Fruit fly (Drosophila melanogaster) whole organism, prepupa: Measurements from ENCODE around the gene CG43658.

ENCODE experiments used
- CG10631 ChIP-seq: fragments of 200-800 bp; sonication (Bioruptor generic); optimal IDR thresholded peaks from 2 replicates; lab custom pipeline; 2016; ENCODE audit warnings: missing biosample characterization, missing genetic modification characterization
- CG11762 ChIP-seq: fragments of 200-800 bp; sonication (Bioruptor generic); optimal IDR thresholded peaks from 3 replicates; lab custom pipeline; 2016; ENCODE audit warnings: missing biosample characterization, missing genetic modification characterization; ENCODE audit not compliant: insufficient read depth
- CG11902 ChIP-seq: fragments of 200-800 bp; sonication (Bioruptor generic); optimal IDR thresholded peaks from 3 replicates; lab custom pipeline; 2016; ENCODE audit warnings: missing biosample characterization, missing genetic modification characterization
- CG15336 ChIP-seq: fragments of 200-800 bp; sonication (Bioruptor generic); IDR thresholded peaks from 2 replicates; pipeline ENCODE4 v1.3.6; 2022; ENCODE audit warnings: missing biosample characterization, missing genetic modification characterization
- CG16779 ChIP-seq: fragments of 200-800 bp; sonication (Bioruptor generic); optimal IDR thresholded peaks from 3 replicates; lab custom pipeline; 2017; ENCODE audit warnings: missing biosample characterization, mild to moderate bottlenecking, missing genetic modification characterization
- CG3032 ChIP-seq: fragments of 200-800 bp; optimal IDR thresholded peaks from 2 replicates; lab custom pipeline; 2019; ENCODE audit warnings: missing biosample characterization, mild to moderate bottlenecking, missing genetic modification characterization, moderate library complexity
- CG32006 ChIP-seq: fragments of 200-800 bp; sonication (Bioruptor generic); optimal IDR thresholded peaks from 3 replicates; lab custom pipeline; 2017; ENCODE audit warnings: missing biosample characterization, mild to moderate bottlenecking, missing genetic modification characterization
- CG34406 ChIP-seq: fragments of 200-800 bp; sonication (Bioruptor generic); optimal IDR thresholded peaks from 3 replicates; lab custom pipeline; 2016; ENCODE audit warnings: missing biosample characterization, missing genetic modification characterization
- CG3919 ChIP-seq: fragments of 200-800 bp; sonication (Bioruptor generic); optimal IDR thresholded peaks from 3 replicates; lab custom pipeline; 2016; ENCODE audit warnings: missing biosample characterization, missing genetic modification characterization
- CG4318 ChIP-seq: fragments of 200-800 bp; sonication (Bioruptor generic); optimal IDR thresholded peaks from 3 replicates; lab custom pipeline; 2017; ENCODE audit warnings: missing biosample characterization, mild to moderate bottlenecking, missing genetic modification characterization
- CG6276 ChIP-seq: fragments of 200-800 bp; sonication (Bioruptor generic); optimal IDR thresholded peaks from 2 replicates; lab custom pipeline; 2017; ENCODE audit warnings: missing biosample characterization, mild to moderate bottlenecking, missing genetic modification characterization
- CG6792 ChIP-seq: fragments of 200-800 bp; sonication (Bioruptor generic); optimal IDR thresholded peaks from 3 replicates; lab custom pipeline; 2016; ENCODE audit warnings: missing biosample characterization, missing genetic modification characterization
- CG6808 ChIP-seq: fragments of 200-800 bp; sonication (Bioruptor generic); optimal IDR thresholded peaks from 3 replicates; lab custom pipeline; 2017; ENCODE audit warnings: missing biosample characterization, missing genetic modification characterization, mild to moderate bottlenecking, moderate library complexity, missing genetic modification reagents
- CG6854 ChIP-seq: fragments of 200-800 bp; sonication (Bioruptor generic); optimal IDR thresholded peaks from 2 replicates; lab custom pipeline; 2017; ENCODE audit warnings: missing biosample characterization, mild to moderate bottlenecking, missing genetic modification characterization
- CG8319 ChIP-seq: fragments of 200-800 bp; sonication (Bioruptor generic); optimal IDR thresholded peaks from 3 replicates; lab custom pipeline; 2016; ENCODE audit warnings: missing biosample characterization, missing genetic modification characterization
- CG8632 ChIP-seq: fragments of 200-800 bp; sonication (Bioruptor generic); optimal IDR thresholded peaks from 3 replicates; lab custom pipeline; 2016; ENCODE audit warnings: missing biosample characterization, missing genetic modification characterization
- Eip75B ChIP-seq: fragments of 200-800 bp; sonication (Bioruptor generic); optimal IDR thresholded peaks from 3 replicates; lab custom pipeline; 2016; ENCODE audit warnings: missing biosample characterization, missing genetic modification characterization
- Eip93F ChIP-seq: fragments of 200-800 bp; sonication (Bioruptor generic); optimal IDR thresholded peaks from 2 replicates; lab custom pipeline; 2016; ENCODE audit warnings: missing biosample characterization, mild to moderate bottlenecking, missing genetic modification characterization
- Ets21C ChIP-seq: fragments of 200-800 bp; sonication (Bioruptor generic); optimal IDR thresholded peaks from 3 replicates; lab custom pipeline; 2016; ENCODE audit warnings: missing biosample characterization, missing genetic modification characterization
- Ets96B ChIP-seq: fragments of 200-800 bp; optimal IDR thresholded peaks from 2 replicates; lab custom pipeline; 2019; ENCODE audit warnings: missing biosample characterization, mild to moderate bottlenecking, missing genetic modification characterization, moderate library complexity
- Gug ChIP-seq: fragments of 200-800 bp; sonication (Bioruptor generic); IDR thresholded peaks from 2 replicates; pipeline ENCODE4 v1.3.6; 2022; ENCODE audit warnings: missing biosample characterization, missing genetic modification characterization
- Hr38 ChIP-seq: sonication (Bioruptor generic); optimal IDR thresholded peaks from 2 replicates; lab custom pipeline; 2016; ENCODE audit warnings: missing biosample characterization, missing genetic modification characterization
- Hr39 ChIP-seq: fragments of 200-800 bp; sonication (Bioruptor generic); optimal IDR thresholded peaks from 2 replicates; lab custom pipeline; 2016; ENCODE audit warnings: missing biosample characterization, missing genetic modification characterization
- Hr4 ChIP-seq: fragments of 200-800 bp; sonication (Bioruptor generic); optimal IDR thresholded peaks from 3 replicates; lab custom pipeline; 2016; ENCODE audit warnings: missing biosample characterization, missing genetic modification characterization
- Lpt ChIP-seq: fragments of 200-800 bp; sonication (Bioruptor generic); optimal IDR thresholded peaks from 3 replicates; lab custom pipeline; 2016; ENCODE audit warnings: missing biosample characterization, missing genetic modification characterization
- OdsH ChIP-seq: fragments of 200-800 bp; sonication (Bioruptor generic); optimal IDR thresholded peaks from 3 replicates; lab custom pipeline; 2016; ENCODE audit warnings: missing biosample characterization, missing genetic modification characterization
- Sox102F ChIP-seq: fragments of 200-800 bp; sonication (Bioruptor generic); optimal IDR thresholded peaks from 2 replicates; lab custom pipeline; 2016; ENCODE audit warnings: missing biosample characterization, mild to moderate bottlenecking, missing genetic modification characterization
- Sox14 ChIP-seq: fragments of 200-800 bp; sonication (Bioruptor generic); optimal IDR thresholded peaks from 3 replicates; lab custom pipeline; 2016; ENCODE audit warnings: missing biosample characterization, missing genetic modification characterization
- Sox15 ChIP-seq: fragments of 200-800 bp; sonication (Bioruptor generic); optimal IDR thresholded peaks from 3 replicates; lab custom pipeline; 2016; ENCODE audit warnings: missing biosample characterization, missing genetic modification characterization
- achi ChIP-seq: fragments of 200-800 bp; sonication (Bioruptor generic); optimal IDR thresholded peaks from 3 replicates; lab custom pipeline; 2016; ENCODE audit warnings: missing biosample characterization, missing genetic modification characterization
- cyc ChIP-seq: fragments of 200-800 bp; sonication (Bioruptor generic); optimal IDR thresholded peaks from 3 replicates; lab custom pipeline; 2016; ENCODE audit warnings: missing biosample characterization, missing genetic modification characterization
- dac ChIP-seq: fragments of 200-800 bp; sonication (Bioruptor generic); optimal IDR thresholded peaks from 2 replicates; lab custom pipeline; 2017; ENCODE audit warnings: missing biosample characterization, mild to moderate bottlenecking, missing genetic modification characterization
- dsx ChIP-seq: fragments of 200-800 bp; optimal IDR thresholded peaks from 3 replicates; lab custom pipeline; 2019; ENCODE audit warnings: missing biosample characterization, mild to moderate bottlenecking, missing genetic modification characterization, moderate library complexity; ENCODE audit not compliant: poor library complexity, severe bottlenecking
- fd85E ChIP-seq: fragments of 200-800 bp; sonication (Bioruptor generic); optimal IDR thresholded peaks from 3 replicates; lab custom pipeline; 2016; ENCODE audit warnings: missing biosample characterization, missing genetic modification characterization
- fkh ChIP-seq: fragments of 200-800 bp; sonication (Bioruptor generic); optimal IDR thresholded peaks from 3 replicates; lab custom pipeline; 2017; ENCODE audit warnings: missing biosample characterization, mild to moderate bottlenecking, missing genetic modification characterization, moderate library complexity
- lz ChIP-seq: fragments of 200-800 bp; sonication (Bioruptor generic); optimal IDR thresholded peaks from 3 replicates; lab custom pipeline; 2016; ENCODE audit warnings: missing biosample characterization, missing genetic modification characterization
- net ChIP-seq: fragments of 200-800 bp; sonication (Bioruptor generic); optimal IDR thresholded peaks from 3 replicates; lab custom pipeline; 2016; ENCODE audit warnings: missing biosample characterization, missing genetic modification characterization
- pdm3 ChIP-seq: fragments of 200-800 bp; sonication (Bioruptor generic); optimal IDR thresholded peaks from 3 replicates; lab custom pipeline; 2016; ENCODE audit warnings: missing biosample characterization, missing genetic modification characterization
- ss ChIP-seq, 2 experiments: fragments of 200-800 bp; sonication (Bioruptor generic); optimal IDR thresholded peaks; 2 replicates in 1 of 2; 3 replicates in 1 of 2; lab custom pipeline; 2017 to 2018; ENCODE audit warnings: mild to moderate bottlenecking in 2 of 2, missing biosample characterization in 2 of 2, missing genetic modification characterization in 2 of 2, moderate library complexity in 1 of 2
- svp ChIP-seq: fragments of 200-800 bp; sonication (Bioruptor generic); peaks from one replicate; lab custom pipeline; 2016; ENCODE audit warnings: missing biosample characterization, missing genetic modification characterization
- topi ChIP-seq: fragments of 200-800 bp; sonication (Bioruptor generic); optimal IDR thresholded peaks from 3 replicates; lab custom pipeline; 2016; ENCODE audit warnings: missing biosample characterization, missing genetic modification characterization
- vri ChIP-seq: fragments of 200-800 bp; sonication (Bioruptor generic); optimal IDR thresholded peaks from 3 replicates; lab custom pipeline; 2016; ENCODE audit warnings: missing biosample characterization, mild to moderate bottlenecking, missing genetic modification characterization

CG43658 gene

dm6 chrX:17579782-17580451 lies 18.9 kb upstream of the CG43658 start, which contains the start of gene CG12991 (continued):
- peak; percentile 8 for TF ChIP-seq CG16779 (tag; lab: Kevin White, UChicago)
- peak; percentile 30 for TF ChIP-seq Hr4 (GFP tag; lab: Kevin White, UChicago)
- peak; percentile 10 for TF ChIP-seq dsx
- peak; percentile 40 for TF ChIP-seq Sox102F (GFP tag; lab: Kevin White, UChicago)
- TF ChIP-seq vri = peak; percentile 42
- TF ChIP-seq OdsH (GFP tag; lab: Kevin White, UChicago) = no peak

dm6 chrX:17578869-17579781 lies 18.1 kb upstream of the CG43658 start, which contains the start of gene Ankle2:
Gene Ankle2, minus strand, starts transcription at chrX:17579229.
- TF ChIP-seq CG15336 (GFP tag; lab: Robert Waterston, UW) (peak; percentile 17; the same call in 1 of the 2 replicates), CG6792 (GFP tag; lab: Kevin White, UChicago) (no peak), CG6854 (GFP tag; lab: Kevin White, UChicago) (peak; percentile 2), lz (GFP tag; lab: Kevin White, UChicago) (no peak), net (peak; percentile 25), svp (GFP tag; lab: Kevin White, UChicago) (peak; percentile 49), ss (GFP tag; optimal IDR thresholded peaks at IDR 0.05; lab: Kevin White, UChicago) (peak; percentile 31 to 32)

dm6 chrX:17578124-17578523 lies 17.1 kb upstream of the CG43658 start:
- TF ChIP-seq Gug (GFP tag; lab: Robert Waterston, UW) (0 out of 2 replicates have a peak, but pooled peaks have one; percentile 23), OdsH (GFP tag; lab: Kevin White, UChicago) (peak; percentile 52), Hr4 (GFP tag; lab: Kevin White, UChicago) (peak; percentile 67), CG10631 (GFP tag; lab: Kevin White, UChicago) (peak; percentile 56), Ets21C (GFP tag; lab: Kevin White, UChicago) (peak; percentile 27), cyc (GFP tag; lab: Kevin White, UChicago) (peak; percentile 36), CG6808 (GFP tag; lab: Kevin White, UChicago) (peak; percentile 54), achi (GFP tag; lab: Kevin White, UChicago) (peak; percentile 54), CG6792 (GFP tag; lab: Kevin White, UChicago) (peak; percentile 34), topi (peak; percentile 61), CG8319 (no peak), Eip93F (GFP tag; lab: Kevin White, UChicago) (no peak), fkh (GFP tag; lab: Kevin White, UChicago) (no peak), CG16779 (tag; lab: Kevin White, UChicago) (peak; percentile 17), vri (no peak), dsx (no peak), CG3032 (tag; lab: Kevin White, UChicago) (peak; percentile 32), Hr38 (GFP tag; lab: Kevin White, UChicago) (no peak), svp (GFP tag; lab: Kevin White, UChicago) (peak; percentile 80), CG3919 (GFP tag; lab: Kevin White, UChicago) (peak; percentile 41), Hr39 (GFP tag; lab: Kevin White, UChicago) (peak; percentile 59), dac (GFP tag; lab: Kevin White, UChicago) (peak; percentile 13), Lpt (GFP tag; lab: Kevin White, UChicago) (no peak), Sox15 (GFP tag; lab: Kevin White, UChicago) (peak; percentile 23), Sox14 (GFP tag; lab: Kevin White, UChicago) (peak; percentile 54), pdm3 (peak; percentile 61), CG6854 (GFP tag; lab: Kevin White, UChicago) (no peak), CG32006 (GFP tag; lab: Kevin White, UChicago) (peak; percentile 72), CG4318 (peak; percentile 46), fd85E (GFP tag; lab: Kevin White, UChicago) (no peak), Sox102F (GFP tag; lab: Kevin White, UChicago) (peak; percentile 42), CG11902 (GFP tag; lab: Kevin White, UChicago) (peak; percentile 6), CG6276 (peak; percentile 60), CG34406 (GFP tag; lab: Kevin White, UChicago) (peak; percentile 45), Ets96B (tag; lab: Kevin White, UChicago) (peak; percentile 12), Eip75B (GFP tag; lab: Kevin White, UChicago) (peak; percentile 48), CG11762 (GFP tag; lab: Kevin White, UChicago) (no peak), ss (GFP tag; optimal IDR thresholded peaks at IDR 0.05; lab: Kevin White, UChicago) (peak in 1 of 2 experiments; percentile 38), CG8632 (GFP tag; lab: Kevin White, UChicago) (peak; percentile 26)
